Fruit fly (Drosophila melanogaster): ENCODE results near the gene CG3982.
A peak's percentile ranks its signal among the peaks of the same experiment; 100 is the strongest.

DNA sequence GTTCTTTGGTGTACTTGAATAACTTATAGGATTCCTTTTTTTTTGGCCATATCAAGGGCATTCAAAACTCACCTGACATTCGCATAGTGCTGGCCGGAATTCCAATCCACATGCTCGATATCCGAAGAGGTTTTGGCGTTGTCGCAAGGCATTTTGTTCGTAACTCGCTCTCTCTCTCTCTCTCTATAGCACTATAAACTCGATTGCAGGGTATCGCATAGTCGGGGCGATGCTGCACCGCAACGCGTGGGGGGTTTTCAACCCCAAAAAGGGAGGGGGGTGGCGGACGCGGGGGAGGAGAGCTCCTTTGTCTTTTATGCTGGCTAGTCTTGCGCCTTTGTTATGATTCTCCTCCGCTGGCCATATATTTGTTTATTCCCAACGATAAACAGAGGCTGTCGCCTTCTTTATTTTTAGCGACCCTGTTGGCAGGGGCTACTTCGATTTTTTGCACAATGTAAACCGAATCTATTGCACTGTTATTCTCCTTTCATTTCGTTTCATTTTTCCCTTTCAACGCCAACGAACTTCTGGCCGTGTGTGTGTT is 18.7 kb downstream of the CG3982 start:
- TF ChIP-seq CG17802 (tag; optimal IDR thresholded peaks at IDR 0.05) (no peak), ttk (GFP tag; IDR thresholded peaks at IDR 0.05) (0 out of 2 replicates have a peak, but pooled peaks have one; percentile 22), CG1832 (GFP tag; optimal IDR thresholded peaks at IDR 0.05) (no peak), mld (GFP tag; IDR thresholded peaks at IDR 0.05; ENCODE audit: partially characterized antibody) (no peak), ems (GFP tag; optimal IDR thresholded peaks at IDR 0.05) (no peak), Max (GFP tag; optimal IDR thresholded peaks at IDR 0.05) (no peak), CG18764 (GFP tag; optimal IDR thresholded peaks at IDR 0.05) (no peak)

Data from whole organism, embryonic.